Fruit fly (Drosophila melanogaster): ENCODE data around the gene chas.

chas gene

DNA sequence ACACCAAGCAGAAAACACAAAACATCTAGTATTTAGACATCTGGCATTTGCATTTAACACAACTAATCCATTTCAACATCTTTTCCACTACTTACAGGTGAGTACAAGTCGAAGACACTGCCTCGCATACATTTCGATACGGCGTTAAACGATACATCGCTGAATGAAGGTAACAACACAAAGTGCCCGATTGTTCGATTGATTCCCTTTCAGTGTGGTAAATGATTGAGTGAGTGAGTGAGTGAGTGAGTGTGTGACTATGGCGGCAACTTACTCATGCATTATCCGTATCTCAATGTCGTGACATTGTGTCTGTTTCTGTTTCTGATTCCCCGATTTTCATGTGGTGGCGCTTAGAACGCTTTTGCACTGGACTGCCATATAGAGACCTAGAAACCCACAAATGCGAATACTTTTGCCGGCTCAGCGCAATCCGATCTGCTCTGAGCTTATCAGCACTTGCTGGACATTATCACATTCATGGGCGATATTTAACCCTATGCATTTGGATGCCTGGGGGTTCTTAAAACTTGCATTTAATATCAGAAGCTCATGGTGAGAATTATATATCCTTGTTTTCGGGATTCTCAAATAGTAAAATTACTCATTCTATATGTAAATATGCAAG lies 37.7 kb upstream of the chas start:
- TF ChIP-seq CG8478 (optimal IDR thresholded peaks at IDR 0.05) = no peak
- no peak for TF ChIP-seq Dll (optimal IDR thresholded peaks at IDR 0.05)
- TF ChIP-seq pan (optimal IDR thresholded peaks at IDR 0.05) = no peak
- TF ChIP-seq usp (GFP tag; optimal IDR thresholded peaks at IDR 0.05) = no peak
- no peak for TF ChIP-seq psq (optimal IDR thresholded peaks at IDR 0.05)
- TF ChIP-seq EcR (GFP tag; optimal IDR thresholded peaks at IDR 0.05) = no peak

DNA sequence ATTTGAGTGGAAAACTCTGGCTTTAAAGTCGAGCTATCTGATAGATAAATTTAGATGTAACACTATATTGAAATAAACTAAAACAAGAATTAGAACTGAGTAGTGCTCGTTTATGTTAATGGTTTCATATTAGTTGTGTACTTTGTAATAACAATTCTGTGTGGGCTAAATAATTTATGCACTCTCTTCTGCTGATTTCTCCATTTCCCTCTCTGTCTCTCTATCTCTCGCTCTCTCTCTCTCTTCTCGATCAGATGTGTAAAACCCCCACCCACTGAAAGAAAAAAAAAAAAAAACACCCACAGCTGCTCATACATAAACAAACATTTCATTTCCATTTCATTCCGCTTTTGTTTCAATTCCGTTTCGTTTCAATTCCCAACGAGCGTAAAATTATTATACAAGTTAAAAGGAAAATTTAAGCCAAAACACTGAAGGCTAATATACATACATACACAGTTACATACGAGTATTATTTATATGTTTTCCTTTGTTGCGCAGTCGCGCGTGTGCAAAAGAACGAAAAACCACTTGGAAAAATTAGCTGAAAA lies 35.2 kb upstream of the chas start:
- no peak for TF ChIP-seq usp (GFP tag; optimal IDR thresholded peaks at IDR 0.05)
- no peak for TF ChIP-seq EcR (GFP tag; optimal IDR thresholded peaks at IDR 0.05)
- TF ChIP-seq Dll (optimal IDR thresholded peaks at IDR 0.05) = no peak
- no peak for TF ChIP-seq psq (optimal IDR thresholded peaks at IDR 0.05)
- TF ChIP-seq pan (optimal IDR thresholded peaks at IDR 0.05) = no peak
- TF ChIP-seq CG8478 (optimal IDR thresholded peaks at IDR 0.05) = no peak

DNA sequence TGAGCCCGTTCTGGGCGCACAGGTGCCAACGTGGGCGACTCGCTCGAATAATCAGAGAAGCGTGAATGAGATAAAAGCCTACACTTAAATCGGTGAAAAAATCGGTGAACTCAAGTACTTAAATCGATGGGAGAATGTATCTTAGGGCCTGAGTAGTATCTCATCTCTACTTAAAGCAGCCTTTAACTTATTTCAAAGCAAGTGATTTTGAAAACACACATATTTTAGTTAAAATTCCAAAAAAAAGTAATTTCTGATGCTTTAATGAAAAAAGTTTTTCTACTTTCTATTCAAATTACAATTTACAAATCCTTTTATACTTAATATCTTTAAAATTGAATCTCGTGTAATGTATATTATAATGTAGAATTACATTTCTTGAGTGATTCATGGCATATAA lies 34.2 kb upstream of the chas start:
- TF ChIP-seq pan (optimal IDR thresholded peaks at IDR 0.05) = no peak

- no peak for TF ChIP-seq Dll (optimal IDR thresholded peaks at IDR 0.05)
- no peak for TF ChIP-seq psq (optimal IDR thresholded peaks at IDR 0.05)
- TF ChIP-seq pan (optimal IDR thresholded peaks at IDR 0.05) = no peak
Measured at dm6 chrX:17732076-17732475, 33.5 kb upstream of the chas start.

DNA sequence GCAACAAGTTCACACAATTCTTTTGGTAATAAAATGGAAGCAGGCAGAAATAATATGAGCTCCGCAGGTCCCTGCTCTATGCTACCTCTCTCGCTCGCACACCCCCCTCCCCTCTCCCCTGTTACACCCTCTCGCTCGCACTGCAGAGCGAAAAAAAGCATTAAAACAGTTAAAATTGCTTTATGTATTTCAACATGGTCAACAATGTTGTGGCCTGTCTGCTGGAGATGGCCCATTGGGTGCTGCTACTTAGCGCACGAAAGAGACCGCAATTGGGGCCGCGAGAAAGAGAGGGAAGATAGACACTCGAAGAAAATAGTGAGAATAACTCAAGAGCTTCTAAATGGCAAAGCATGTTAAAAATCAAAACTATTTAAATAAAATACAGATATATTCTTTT lies 29.8 kb upstream of the chas start:
- no peak for TF ChIP-seq usp (GFP tag; optimal IDR thresholded peaks at IDR 0.05)
- no peak for TF ChIP-seq pan (optimal IDR thresholded peaks at IDR 0.05)
- no peak for TF ChIP-seq Dll (optimal IDR thresholded peaks at IDR 0.05)
- TF ChIP-seq EcR (GFP tag; optimal IDR thresholded peaks at IDR 0.05) = no peak
- no peak for TF ChIP-seq CG8478 (optimal IDR thresholded peaks at IDR 0.05)
- no peak for TF ChIP-seq psq (optimal IDR thresholded peaks at IDR 0.05)

DNA sequence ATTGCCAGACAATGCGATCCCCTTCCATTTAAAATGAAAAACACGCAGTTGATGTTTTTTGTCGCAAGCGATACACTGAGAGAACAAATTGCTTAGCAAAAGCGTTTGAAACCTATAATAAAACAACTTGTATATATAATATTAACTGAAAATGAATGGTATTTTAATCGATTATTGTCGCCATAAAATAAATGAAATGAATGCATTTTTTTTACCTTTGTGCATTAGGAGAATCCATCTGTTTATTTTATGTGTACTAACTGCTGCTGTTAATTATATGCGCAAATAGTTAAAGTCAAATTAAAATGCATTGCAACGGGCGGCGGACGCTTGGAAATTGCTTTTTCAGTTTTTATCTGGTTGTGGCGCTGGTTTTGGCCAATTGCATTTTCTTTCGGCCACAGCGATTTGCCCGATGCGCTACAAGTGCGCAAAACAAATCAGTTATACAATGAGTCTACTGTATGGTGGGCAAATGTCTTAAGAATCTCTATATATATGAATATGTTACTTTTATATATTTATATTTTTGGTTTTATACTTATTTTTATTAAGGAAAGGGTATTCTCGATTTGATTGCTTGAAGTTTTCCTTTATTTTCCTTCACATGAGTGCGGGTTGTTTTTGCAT lies 28.1 kb upstream of the chas start:
- TF ChIP-seq EcR (GFP tag; optimal IDR thresholded peaks at IDR 0.05) = no peak
- TF ChIP-seq CG8478 (optimal IDR thresholded peaks at IDR 0.05) = no peak
- TF ChIP-seq psq (optimal IDR thresholded peaks at IDR 0.05) = no peak
- no peak for TF ChIP-seq Dll (optimal IDR thresholded peaks at IDR 0.05)
- TF ChIP-seq usp (GFP tag; optimal IDR thresholded peaks at IDR 0.05) = no peak
- TF ChIP-seq pan (optimal IDR thresholded peaks at IDR 0.05) = no peak

dm6 chrX:17725937-17726489 lies 27.5 kb upstream of the chas start:
- TF ChIP-seq Dll (optimal IDR thresholded peaks at IDR 0.05) (no peak), psq (optimal IDR thresholded peaks at IDR 0.05) (no peak), EcR (GFP tag; optimal IDR thresholded peaks at IDR 0.05) (no peak), pan (optimal IDR thresholded peaks at IDR 0.05) (no peak), CG8478 (optimal IDR thresholded peaks at IDR 0.05) (no peak), usp (GFP tag; optimal IDR thresholded peaks at IDR 0.05) (no peak)

DNA sequence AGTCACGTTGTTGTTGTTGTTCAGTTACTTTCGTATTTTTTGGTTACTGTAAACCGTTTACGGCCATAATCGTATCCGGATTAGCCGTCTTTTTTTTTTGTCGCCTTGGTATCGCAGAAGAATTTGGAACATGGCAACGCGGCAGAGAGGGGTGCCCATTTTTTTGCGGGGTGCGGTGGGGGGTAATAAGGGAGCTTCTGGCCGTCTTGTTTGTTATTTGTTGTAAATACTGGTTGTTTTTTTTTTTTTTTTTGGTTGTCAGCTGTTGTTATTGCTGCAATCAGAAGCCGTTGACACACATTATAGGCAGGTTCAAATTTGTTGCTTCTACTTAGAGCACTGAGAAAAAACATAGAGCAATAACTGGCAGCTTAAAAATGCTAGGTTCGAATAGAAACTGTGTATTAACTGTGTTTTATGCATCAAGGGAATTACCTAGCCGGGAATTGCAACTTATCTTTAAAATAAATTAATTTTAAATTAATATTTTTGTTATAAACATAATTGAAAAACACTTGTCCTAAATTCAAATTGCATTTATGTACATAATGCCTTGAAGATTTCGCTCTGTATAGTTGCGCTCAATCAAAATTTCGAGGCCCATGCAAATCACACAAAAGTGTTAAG lies 25.9 kb upstream of the chas start:
- TF ChIP-seq usp (GFP tag; optimal IDR thresholded peaks at IDR 0.05) (no peak), psq (optimal IDR thresholded peaks at IDR 0.05) (no peak), CG8478 (optimal IDR thresholded peaks at IDR 0.05) (no peak), Dll (optimal IDR thresholded peaks at IDR 0.05) (no peak)

DNA sequence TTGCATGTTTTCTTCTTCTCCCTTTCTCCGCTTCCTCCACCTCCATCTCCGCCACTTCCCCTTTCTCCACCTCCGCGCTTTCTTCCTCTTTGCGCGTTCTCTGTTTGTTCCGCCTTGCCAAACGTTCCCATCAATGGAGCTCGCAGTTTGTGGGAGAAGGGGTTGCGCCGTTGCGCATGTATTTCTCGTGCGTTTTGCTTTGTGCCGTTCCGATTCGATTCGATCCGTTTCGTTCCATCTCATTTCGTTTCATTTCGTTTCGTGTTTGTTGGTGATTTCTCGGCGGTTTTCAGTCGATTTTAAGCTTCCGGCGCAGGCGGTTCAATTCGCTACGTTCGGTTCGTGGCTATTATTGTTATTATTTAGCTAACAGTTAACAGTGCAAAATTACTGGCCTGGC lies 24.4 kb upstream of the chas start:
- no peak for TF ChIP-seq psq (optimal IDR thresholded peaks at IDR 0.05)
- no peak for TF ChIP-seq usp (GFP tag; optimal IDR thresholded peaks at IDR 0.05)
- no peak for TF ChIP-seq Dll (optimal IDR thresholded peaks at IDR 0.05)
- no peak for TF ChIP-seq EcR (GFP tag; optimal IDR thresholded peaks at IDR 0.05)
- TF ChIP-seq pan (optimal IDR thresholded peaks at IDR 0.05) = no peak
- no peak for TF ChIP-seq CG8478 (optimal IDR thresholded peaks at IDR 0.05)

dm6 chrX:17720261-17721052 lies 21.9 kb upstream of the chas start:
- TF ChIP-seq Dll (optimal IDR thresholded peaks at IDR 0.05) (no peak), EcR (GFP tag; optimal IDR thresholded peaks at IDR 0.05) (no peak), psq (optimal IDR thresholded peaks at IDR 0.05) (no peak), CG8478 (optimal IDR thresholded peaks at IDR 0.05) (no peak), pan (optimal IDR thresholded peaks at IDR 0.05) (no peak), usp (GFP tag; optimal IDR thresholded peaks at IDR 0.05) (no peak)

- TF ChIP-seq CG8478 (optimal IDR thresholded peaks at IDR 0.05) (no peak), pan (optimal IDR thresholded peaks at IDR 0.05) (no peak), EcR (GFP tag; optimal IDR thresholded peaks at IDR 0.05) (no peak), psq (optimal IDR thresholded peaks at IDR 0.05) (no peak), Dll (optimal IDR thresholded peaks at IDR 0.05) (no peak), usp (GFP tag; optimal IDR thresholded peaks at IDR 0.05) (no peak)
Measured at dm6 chrX:17718927-17719691, 20.6 kb upstream of the chas start.

Data from whole organism.